Worm (Caenorhabditis elegans) whole organism, young adult: ENCODE data around the gene ZK154.6.

Experiments used
- D2030.7 ChIP-seq: fragments of 200-800 bp; sonication (Bioruptor generic); IDR thresholded peaks from 2 replicates; pipeline ENCODE4 v1.3.6; 2022; ENCODE audit warnings: missing genetic modification reagents, missing genetic modification characterization, missing compliant biosample characterization
- F10E7.11 ChIP-seq: sonication (generic microtip); optimal IDR thresholded peaks from 2 replicates; lab custom pipeline; 2017; ENCODE audit warnings: mild to moderate bottlenecking, missing genetic modification characterization, moderate library complexity, missing compliant biosample characterization
- F22D6.2 ChIP-seq: sonication (generic microtip); optimal IDR thresholded peaks from 2 replicates; lab custom pipeline; 2016; ENCODE audit warnings: mild to moderate bottlenecking, missing genetic modification characterization, missing compliant biosample characterization
- T07F8.4 ChIP-seq: sonication (generic microtip); optimal IDR thresholded peaks from 2 replicates; lab custom pipeline; 2016; ENCODE audit warnings: mild to moderate bottlenecking, missing genetic modification characterization, moderate library complexity, missing compliant biosample characterization
- Y79H2A.3 ChIP-seq: fragments of 200-800 bp; sonication (Bioruptor generic); conservative IDR thresholded peaks from 2 replicates; pipeline ENCODE4 v1.3.6; 2022; ENCODE audit warnings: missing genetic modification reagents, missing genetic modification characterization, missing compliant biosample characterization
- ZK185.1 ChIP-seq: sonication (generic microtip); optimal IDR thresholded peaks from 2 replicates; lab custom pipeline; 2016; ENCODE audit warnings: mild to moderate bottlenecking, missing genetic modification characterization, missing compliant biosample characterization; ENCODE audit not compliant: poor library complexity, severe bottlenecking
- ama-1 ChIP-seq, 3 experiments: fragments of 150-350 bp in 1 of 3; sonication (generic microtip) in 2 of 3; optimal IDR thresholded peaks; 2 replicates each; lab custom pipeline; 2014 to 2018; ENCODE audit warnings: missing biosample characterization in 2 of 3, missing genetic modification characterization in 2 of 3, missing genetic modification reagents in 2 of 3
- atf-7 ChIP-seq: sonication (generic microtip); optimal IDR thresholded peaks from 2 replicates; lab custom pipeline; 2017; ENCODE audit warnings: mild to moderate bottlenecking, missing genetic modification characterization, missing compliant biosample characterization
- attf-5 ChIP-seq: fragments of 200-800 bp; sonication (Bioruptor generic); optimal IDR thresholded peaks from 2 replicates; lab custom pipeline; 2018; ENCODE audit warnings: mild to moderate bottlenecking, missing genetic modification characterization, missing compliant biosample characterization
- ccch-3 ChIP-seq: fragments of 200-800 bp; sonication (Bioruptor generic); optimal IDR thresholded peaks from 2 replicates; lab custom pipeline; 2018; ENCODE audit warnings: mild to moderate bottlenecking, missing genetic modification characterization, missing compliant biosample characterization
- ceh-79 ChIP-seq: sonication (generic microtip); optimal IDR thresholded peaks from 2 replicates; lab custom pipeline; 2017; ENCODE audit warnings: mild to moderate bottlenecking, missing genetic modification characterization, missing compliant biosample characterization
- chd-7 ChIP-seq: sonication (generic microtip); optimal IDR thresholded peaks from 2 replicates; lab custom pipeline; 2016; ENCODE audit warnings: mild to moderate bottlenecking, missing genetic modification characterization, moderate library complexity, missing compliant biosample characterization
- dox-1 ChIP-seq: fragments of 200-800 bp; sonication (Bioruptor generic); IDR thresholded peaks from 2 replicates; pipeline ENCODE4 v1.3.6; 2022; ENCODE audit warnings: missing genetic modification reagents, missing genetic modification characterization, missing compliant biosample characterization
- efl-1 ChIP-seq: fragments of 150-350 bp; optimal IDR thresholded peaks from 2 replicates; lab custom pipeline; 2014; ENCODE audit warnings: missing biosample characterization, missing genetic modification reagents, missing genetic modification characterization
- egl-18 ChIP-seq: fragments of 200-800 bp; sonication (Bioruptor generic); IDR thresholded peaks from 2 replicates; pipeline ENCODE4 v1.3.6; 2022; ENCODE audit warnings: missing genetic modification reagents, missing genetic modification characterization, missing compliant biosample characterization
- gei-17 ChIP-seq: fragments of 200-800 bp; sonication (Bioruptor generic); optimal IDR thresholded peaks from 2 replicates; lab custom pipeline; 2018; ENCODE audit warnings: mild to moderate bottlenecking, missing genetic modification characterization, missing compliant biosample characterization
- hlh-26 ChIP-seq: fragments of 200-800 bp; sonication (Bioruptor generic); conservative IDR thresholded peaks from 2 replicates; pipeline ENCODE4 v1.3.6; 2022; ENCODE audit warnings: missing genetic modification reagents, missing genetic modification characterization, missing compliant biosample characterization
- hrde-1 ChIP-seq: sonication (generic microtip); optimal IDR thresholded peaks from 2 replicates; lab custom pipeline; 2016; ENCODE audit warnings: missing genetic modification characterization, mild to moderate bottlenecking, missing compliant biosample characterization, moderate library complexity, missing genotype, missing genetic modification reagents, borderline replicate concordance
- let-607 ChIP-seq, 2 experiments: fragments of 200-800 bp in 1 of 2; sonication (Bioruptor generic) in 1 of 2; sonication (generic microtip) in 1 of 2; optimal IDR thresholded peaks; 2 replicates each; lab custom pipeline; 2016 to 2018; ENCODE audit warnings: mild to moderate bottlenecking in 2 of 2, missing compliant biosample characterization in 2 of 2, missing genetic modification characterization in 2 of 2, moderate library complexity in 2 of 2, missing genotype in 1 of 2
- lin-35 ChIP-seq, 3 experiments: fragments of 150-350 bp in 2 of 3; sonication (generic microtip) in 1 of 3; optimal IDR thresholded peaks; 2 replicates each; lab custom pipeline; 2014 to 2018; ENCODE audit warnings: missing biosample characterization in 3 of 3, missing genetic modification characterization in 3 of 3, missing genetic modification reagents in 3 of 3
- lin-40 ChIP-seq: sonication (generic microtip); optimal IDR thresholded peaks from 2 replicates; lab custom pipeline; 2016; ENCODE audit warnings: missing genetic modification characterization, mild to moderate bottlenecking, missing compliant biosample characterization, missing genotype, missing genetic modification reagents
- lir-1 ChIP-seq: fragments of 200-800 bp; sonication (Bioruptor generic); conservative IDR thresholded peaks from 2 replicates; pipeline ENCODE4 v1.3.6; 2022; ENCODE audit warnings: missing genetic modification reagents, missing genetic modification characterization, missing compliant biosample characterization
- lsl-1 ChIP-seq: fragments of 200-800 bp; sonication (Bioruptor generic); optimal IDR thresholded peaks from 2 replicates; lab custom pipeline; 2018; ENCODE audit warnings: mild to moderate bottlenecking, missing genetic modification characterization, moderate library complexity, missing compliant biosample characterization
- mel-28 ChIP-seq: sonication (generic microtip); optimal IDR thresholded peaks from 2 replicates; lab custom pipeline; 2016; ENCODE audit warnings: borderline replicate concordance, mild to moderate bottlenecking, missing genetic modification characterization, missing compliant biosample characterization
- mxl-1 ChIP-seq: sonication (generic microtip); optimal IDR thresholded peaks from 2 replicates; lab custom pipeline; 2016; ENCODE audit warnings: missing genetic modification characterization, missing compliant biosample characterization
- nfyb-1 ChIP-seq: fragments of 200-800 bp; sonication (Bioruptor generic); IDR thresholded peaks from 2 replicates; pipeline ENCODE4 v1.3.6; 2022; ENCODE audit warnings: missing genetic modification reagents, missing genetic modification characterization, missing compliant biosample characterization
- nhr-90 ChIP-seq: sonication (generic microtip); optimal IDR thresholded peaks from 2 replicates; lab custom pipeline; 2016; ENCODE audit warnings: missing genotype, mild to moderate bottlenecking, missing genetic modification characterization, missing compliant biosample characterization
- pbrm-1 ChIP-seq: fragments of 200-800 bp; sonication (Bioruptor generic); IDR thresholded peaks from 2 replicates; pipeline ENCODE4 v1.3.6; 2022; ENCODE audit warnings: missing genetic modification reagents, missing genetic modification characterization, missing compliant biosample characterization
- rpc-1 ChIP-seq, 2 experiments: fragments of 150-350 bp in 1 of 2; sonication (generic microtip) in 1 of 2; optimal IDR thresholded peaks; 2 replicates each; lab custom pipeline; 2014 to 2018; ENCODE audit warnings: missing biosample characterization in 1 of 2, missing genetic modification characterization in 1 of 2, missing genetic modification reagents in 1 of 2, missing genotype in 1 of 2
- snpc-1.1 ChIP-seq: sonication (generic microtip); optimal IDR thresholded peaks from 2 replicates; lab custom pipeline; 2017; ENCODE audit warnings: missing genetic modification characterization, mild to moderate bottlenecking, missing compliant biosample characterization, antibody characterized with exemption, moderate library complexity, missing genotype, missing genetic modification reagents; ENCODE audit not compliant: insufficient read depth
- snpc-1.3 ChIP-seq: sonication (generic microtip); optimal IDR thresholded peaks from 2 replicates; lab custom pipeline; 2017; ENCODE audit warnings: missing genetic modification characterization, mild to moderate bottlenecking, missing compliant biosample characterization, antibody characterized with exemption, moderate library complexity, missing genotype, missing genetic modification reagents; ENCODE audit not compliant: insufficient read depth
- snpc-4 ChIP-seq, 5 experiments: fragments of 150-350 bp in 1 of 5; sonication (generic microtip) in 4 of 5; optimal IDR thresholded peaks; 2 replicates each; lab custom pipeline; 2014 to 2018; ENCODE audit warnings: missing genetic modification characterization in 5 of 5, missing biosample characterization in 3 of 5, antibody characterized with exemption in 2 of 5, mild to moderate bottlenecking in 2 of 5, missing compliant biosample characterization in 2 of 5, missing genotype in 2 of 5, moderate library complexity in 2 of 5, missing genetic modification reagents in 1 of 5
- somi-1 ChIP-seq: fragments of 200-800 bp; sonication (Bioruptor generic); optimal IDR thresholded peaks from 2 replicates; lab custom pipeline; 2018; ENCODE audit warnings: mild to moderate bottlenecking, missing genetic modification characterization, missing compliant biosample characterization
- tlf-1 ChIP-seq: fragments of 200-800 bp; sonication (Bioruptor generic); optimal IDR thresholded peaks from 2 replicates; lab custom pipeline; 2018; ENCODE audit warnings: mild to moderate bottlenecking, missing genetic modification characterization, missing compliant biosample characterization
- xnd-1 ChIP-seq: sonication (generic microtip); optimal IDR thresholded peaks from 2 replicates; lab custom pipeline; 2016; ENCODE audit warnings: missing genotype, missing genetic modification reagents, missing genetic modification characterization, missing compliant biosample characterization
- ztf-22 ChIP-seq: fragments of 200-800 bp; sonication (Bioruptor generic); optimal IDR thresholded peaks from 2 replicates; lab custom pipeline; 2018; ENCODE audit warnings: mild to moderate bottlenecking, missing genetic modification characterization, moderate library complexity, missing compliant biosample characterization
- ztf-26 ChIP-seq: sonication (generic microtip); optimal IDR thresholded peaks from 2 replicates; lab custom pipeline; 2017; ENCODE audit warnings: missing genetic modification characterization, missing compliant biosample characterization
- ztf-6 ChIP-seq: fragments of 200-800 bp; sonication (Bioruptor generic); IDR thresholded peaks from 2 replicates; pipeline ENCODE4 v1.3.6; 2022; ENCODE audit warnings: missing genetic modification reagents, missing genetic modification characterization, missing compliant biosample characterization

The ZK154.6 gene

DNA sequence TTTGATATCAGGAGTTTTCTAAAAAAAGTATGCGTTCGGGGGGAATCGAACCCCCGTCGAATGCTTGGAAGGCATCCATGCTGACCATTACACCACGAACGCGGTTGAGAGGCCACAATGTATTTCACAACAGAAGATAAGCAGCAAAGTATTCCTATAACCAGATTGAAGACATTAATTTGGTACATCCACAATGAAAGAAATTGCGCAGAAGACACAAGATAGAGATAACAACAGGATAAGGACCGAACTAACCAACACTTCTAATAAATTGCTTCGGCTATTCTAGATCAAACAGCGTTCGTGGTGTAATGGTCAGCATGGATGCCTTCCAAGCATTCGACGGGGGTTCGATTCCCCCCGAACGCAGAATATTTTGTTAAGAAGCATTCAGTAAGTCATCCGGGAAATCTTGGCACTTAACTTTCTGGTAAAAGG, 962 bp upstream of the ZK154.6 start (continued):
- TF ChIP-seq D2030.7 (peak; percentile 78; the same call in 1 of the 2 replicates), Y79H2A.3 (0 out of 2 replicates have a peak, but pooled peaks have one; percentile 48), snpc-1.3 (tag; lab: Kevin White, UChicago) (peak; percentile 50), lin-40 (tag; lab: Kevin White, UChicago) (peak; percentile 74), F22D6.2 (tag; lab: Kevin White, UChicago) (peak; percentile 14), pbrm-1 (GFP tag; lab: Robert Waterston, UW) (peak; percentile 74), efl-1 (peak; percentile 6), mxl-1 (peak; percentile 63), dox-1 (GFP tag; lab: Robert Waterston, UW) (peak; percentile 79), lir-1 (GFP tag; lab: Robert Waterston, UW) (peak; percentile 42; the same call in 1 of the 2 replicates), rpc-1 (optimal IDR thresholded peaks at IDR 0.05; lab: Kevin White, UChicago) (peak; percentile 95), rpc-1 (tag; optimal IDR thresholded peaks at IDR 0.05; lab: Kevin White, UChicago) (peak; percentile 95), nfyb-1 (GFP tag; lab: Robert Waterston, UW) (peak; percentile 76; the same call in 1 of the 2 replicates), F10E7.11 (tag; lab: Kevin White, UChicago) (peak; percentile 15), lin-35 (GFP tag; optimal IDR thresholded peaks at IDR 0.05; lab: Kevin White, UChicago) (peak in 1 of 3 experiments; percentile 59), xnd-1 (tag; lab: Kevin White, UChicago) (no peak), atf-7 (tag; lab: Kevin White, UChicago) (peak; percentile 13), ZK185.1 (tag; lab: Kevin White, UChicago) (peak; percentile 89), chd-7 (tag; lab: Kevin White, UChicago) (peak; percentile 48), ztf-26 (tag; lab: Kevin White, UChicago) (peak; percentile 52), nhr-90 (tag; lab: Kevin White, UChicago) (peak; percentile 76), tlf-1 (GFP tag; lab: Kevin White, UChicago) (peak; percentile 46), snpc-1.1 (peak; percentile 2), ama-1 (optimal IDR thresholded peaks at IDR 0.05; lab: Kevin White, UChicago) (no peak), ama-1 (GFP tag; optimal IDR thresholded peaks at IDR 0.05; lab: Kevin White, UChicago) (peak in 1 of 2 experiments; percentile 44), T07F8.4 (tag; lab: Kevin White, UChicago) (peak; percentile 47), mel-28 (tag; lab: Kevin White, UChicago) (no peak), hlh-26 (GFP tag; lab: Robert Waterston, UW) (no peak), ztf-6 (GFP tag; lab: Robert Waterston, UW) (0 out of 2 replicates have a peak, but pooled peaks have one; percentile 30), ztf-22 (GFP tag; lab: Kevin White, UChicago) (peak; percentile 5), lsl-1 (GFP tag; lab: Kevin White, UChicago) (no peak), somi-1 (GFP tag; lab: Kevin White, UChicago) (no peak), gei-17 (GFP tag; lab: Kevin White, UChicago) (peak; percentile 34), hrde-1 (tag; lab: Kevin White, UChicago) (peak; percentile 28), snpc-4 (GFP tag; optimal IDR thresholded peaks at IDR 0.05; lab: Kevin White, UChicago) (peak; percentile 67), snpc-4 (tag; optimal IDR thresholded peaks at IDR 0.05; lab: Kevin White, UChicago) (peak in 3 of 4 experiments; percentile 14 to 65 (median 53)), attf-5 (GFP tag; lab: Kevin White, UChicago) (peak; percentile 23), ccch-3 (GFP tag; lab: Kevin White, UChicago) (no peak), egl-18 (GFP tag; lab: Robert Waterston, UW) (no peak), let-607 (tag; optimal IDR thresholded peaks at IDR 0.05; lab: Kevin White, UChicago) (peak; percentile 15 to 37), ceh-79 (tag; lab: Kevin White, UChicago) (peak; percentile 41)
- TF ChIP-seq, all 124 proteins: peak for 63
